Worm (Caenorhabditis elegans): Measurements from ENCODE around the gene W09H1.3.

DNA sequence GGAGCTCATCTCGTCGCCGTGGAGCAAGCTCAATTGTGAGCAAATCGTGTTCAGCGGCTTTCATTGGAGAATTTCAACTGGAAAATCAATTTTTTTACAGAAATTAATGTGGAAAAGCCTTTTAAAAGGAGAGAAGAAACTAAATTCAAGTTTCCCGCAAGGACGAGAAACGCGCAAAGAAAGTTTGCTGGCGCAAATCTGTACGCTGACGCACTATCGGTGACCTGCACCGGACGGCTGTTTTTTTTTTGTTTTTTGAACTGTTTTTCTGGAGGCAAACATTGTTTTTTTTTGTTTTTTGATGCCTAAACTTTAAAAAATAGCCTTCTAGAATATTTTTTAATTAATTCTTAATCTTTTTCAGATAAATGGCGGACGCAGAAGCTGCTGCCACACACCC is 27.3 kb upstream of the W09H1.3 start, which contains the start of the genes hpr-17 and F32A11.1:
- TF ChIP-seq med-1 (GFP tag; optimal IDR thresholded peaks at IDR 0.05; ENCODE audit: insufficient read depth) (no peak), ztf-29 (GFP tag; IDR thresholded peaks at IDR 0.05) (no peak), ref-1 (GFP tag; conservative IDR thresholded peaks at IDR 0.05) (no peak), flt-1 (GFP tag; IDR thresholded peaks at IDR 0.05) (no peak), klf-2 (GFP tag; conservative IDR thresholded peaks at IDR 0.05) (no peak), cog-1 (tag; optimal IDR thresholded peaks at IDR 0.05) (no peak), T22C8.4 (GFP tag; IDR thresholded peaks at IDR 0.05) (0 out of 2 replicates have a peak, but pooled peaks have one; percentile 16), ztf-23 (GFP tag; IDR thresholded peaks at IDR 0.05) (0 out of 2 replicates have a peak, but pooled peaks have one; percentile 23), tab-1 (GFP tag; IDR thresholded peaks at IDR 0.05) (no peak)
